Worm (Caenorhabditis elegans) whole organism, L4 larva: ENCODE results near the gene ostb-1.
A peak's percentile ranks its signal among the peaks of the same experiment; 100 is the strongest.

ENCODE experiments used
- F37D6.2 ChIP-seq: sonication (generic microtip); optimal IDR thresholded peaks from 2 replicates; lab custom pipeline; 2016; ENCODE audit warnings: mild to moderate bottlenecking, missing genetic modification characterization, missing compliant biosample characterization
- F49E8.2 ChIP-seq: sonication (generic microtip); optimal IDR thresholded peaks from 2 replicates; lab custom pipeline; 2016; ENCODE audit warnings: missing compliant biosample characterization, mild to moderate bottlenecking, missing genetic modification characterization, borderline replicate concordance
- R02D3.7 ChIP-seq: fragments of 150-350 bp; sonication (generic microtip); optimal IDR thresholded peaks from 3 replicates; lab custom pipeline; 2014; ENCODE audit warnings: missing biosample characterization, missing genetic modification characterization
- Y48G9A.11 ChIP-seq: fragments of 200-800 bp; sonication (Bioruptor generic); IDR thresholded peaks from 2 replicates; pipeline ENCODE4 v1.3.6; 2022; ENCODE audit warnings: missing genetic modification reagents, missing genetic modification characterization, missing compliant biosample characterization
- Y5F2A.4 ChIP-seq: fragments of 200-800 bp; sonication (Bioruptor generic); optimal IDR thresholded peaks from 2 replicates; lab custom pipeline; 2018; ENCODE audit warnings: mild to moderate bottlenecking, missing genetic modification characterization, missing compliant biosample characterization
- Y75B8A.6 ChIP-seq: fragments of 200-800 bp; sonication (Bioruptor generic); IDR thresholded peaks from 2 replicates; pipeline ENCODE4 v1.3.6; 2022; ENCODE audit warnings: missing genetic modification reagents, missing genetic modification characterization, missing compliant biosample characterization
- ZK546.5 ChIP-seq, 2 experiments: sonication (generic microtip); optimal IDR thresholded peaks; 2 replicates each; lab custom pipeline; 2017; ENCODE audit warnings: missing biosample characterization in 2 of 2, missing genetic modification characterization in 2 of 2
- aha-1 ChIP-seq: fragments of 150-350 bp; peaks from one replicate; lab custom pipeline; 2014; ENCODE audit warnings: missing biosample characterization, missing genetic modification characterization
- ama-1 ChIP-seq: fragments of 150-350 bp; optimal IDR thresholded peaks from 2 replicates; lab custom pipeline; 2014; ENCODE audit warnings: inconsistent platforms, mixed read lengths
- arid-1 ChIP-seq: fragments of 200-800 bp; sonication (Bioruptor generic); conservative IDR thresholded peaks from 2 replicates; pipeline ENCODE4 v1.3.6; 2022; ENCODE audit warnings: missing genetic modification reagents, missing genetic modification characterization, missing compliant biosample characterization
- attf-4 ChIP-seq: sonication (generic microtip); optimal IDR thresholded peaks from 3 replicates; lab custom pipeline; 2017; ENCODE audit warnings: missing biosample characterization, missing genetic modification characterization
- ceh-28 ChIP-seq: fragments of 150-350 bp; optimal IDR thresholded peaks from 2 replicates; lab custom pipeline; 2014; ENCODE audit warnings: missing biosample characterization, missing genetic modification reagents, missing genetic modification characterization
- ceh-32 ChIP-seq: sonication (generic microtip); optimal IDR thresholded peaks from 2 replicates; lab custom pipeline; 2016; ENCODE audit warnings: mild to moderate bottlenecking, missing genetic modification characterization, missing compliant biosample characterization; ENCODE audit not compliant: poor library complexity
- ceh-44 ChIP-seq: fragments of 200-800 bp; sonication (Bioruptor generic); IDR thresholded peaks from 2 replicates; pipeline ENCODE4 v1.3.6; 2022; ENCODE audit warnings: missing genetic modification reagents, missing genetic modification characterization, missing compliant biosample characterization
- ceh-62 ChIP-seq: sonication (generic microtip); optimal IDR thresholded peaks from 2 replicates; lab custom pipeline; 2017; ENCODE audit warnings: missing biosample characterization, missing genetic modification characterization
- ceh-82 ChIP-seq: sonication (generic microtip); optimal IDR thresholded peaks from 2 replicates; lab custom pipeline; 2017; ENCODE audit warnings: missing biosample characterization, missing genetic modification characterization
- dmd-6 ChIP-seq: fragments of 200-800 bp; sonication (Bioruptor generic); IDR thresholded peaks from 2 replicates; pipeline ENCODE4 v1.3.6; 2022; ENCODE audit warnings: missing genetic modification reagents, missing genetic modification characterization, missing compliant biosample characterization
- dpl-1 ChIP-seq: fragments of 150-350 bp; optimal IDR thresholded peaks from 2 replicates; lab custom pipeline; 2014; ENCODE audit warnings: missing biosample characterization, missing genetic modification reagents, missing genetic modification characterization
- duxl-1 ChIP-seq: sonication (generic microtip); optimal IDR thresholded peaks from 2 replicates; lab custom pipeline; 2016; ENCODE audit warnings: mild to moderate bottlenecking, missing genetic modification characterization, moderate library complexity, missing compliant biosample characterization; ENCODE audit not compliant: poor library complexity
- egl-43 ChIP-seq: fragments of 200-800 bp; sonication (Bioruptor generic); IDR thresholded peaks from 2 replicates; pipeline ENCODE4 v1.3.6; 2022; ENCODE audit warnings: missing genetic modification reagents, missing genetic modification characterization, missing compliant biosample characterization
- fos-1 ChIP-seq: fragments of 150-350 bp; optimal IDR thresholded peaks from 2 replicates; lab custom pipeline; 2014; ENCODE audit warnings: missing biosample characterization, missing genetic modification characterization
- jun-1 ChIP-seq: fragments of 150-350 bp; optimal IDR thresholded peaks from 2 replicates; lab custom pipeline; 2014; ENCODE audit warnings: missing biosample characterization, missing genetic modification reagents, missing genetic modification characterization
- lin-13 ChIP-seq: fragments of 150-350 bp; optimal IDR thresholded peaks from 2 replicates; lab custom pipeline; 2014; ENCODE audit warnings: missing biosample characterization, missing genetic modification reagents, missing genetic modification characterization
- lin-39 ChIP-seq: fragments of 150-350 bp; optimal IDR thresholded peaks from 2 replicates; lab custom pipeline; 2014; ENCODE audit warnings: missing biosample characterization, missing genetic modification reagents, missing genetic modification characterization
- lir-3 ChIP-seq: sonication (generic microtip); optimal IDR thresholded peaks from 2 replicates; lab custom pipeline; 2016; ENCODE audit warnings: mild to moderate bottlenecking, missing genetic modification characterization, missing compliant biosample characterization
- madf-5 ChIP-seq, 2 experiments: fragments of 200-800 bp; sonication (Bioruptor generic); IDR thresholded peaks; 2 replicates each; pipeline ENCODE4 v1.3.6; 2022; ENCODE audit warnings: missing compliant biosample characterization in 2 of 2, missing genetic modification characterization in 2 of 2
- madf-9 ChIP-seq: fragments of 200-800 bp; sonication (Bioruptor generic); conservative IDR thresholded peaks from 2 replicates; pipeline ENCODE4 v1.3.6; 2022; ENCODE audit warnings: missing genetic modification reagents, missing genetic modification characterization, missing compliant biosample characterization
- mdl-1 ChIP-seq, 2 experiments: fragments of 150-350 bp in 1 of 2; sonication (generic microtip) in 1 of 2; optimal IDR thresholded peaks; 2 replicates each; lab custom pipeline; 2014 to 2017; ENCODE audit warnings: missing biosample characterization in 2 of 2, missing genetic modification characterization in 2 of 2
- mep-1 ChIP-seq: fragments of 150-350 bp; sonication (generic microtip); optimal IDR thresholded peaks from 3 replicates; lab custom pipeline; 2014; ENCODE audit warnings: missing biosample characterization, missing genetic modification characterization
- nhr-10 ChIP-seq: fragments of 150-350 bp; optimal IDR thresholded peaks from 2 replicates; lab custom pipeline; 2014; ENCODE audit warnings: missing biosample characterization, missing genetic modification characterization
- nhr-11 ChIP-seq: fragments of 150-350 bp; optimal IDR thresholded peaks from 2 replicates; lab custom pipeline; 2014; ENCODE audit warnings: missing biosample characterization, missing genetic modification characterization
- nhr-25 ChIP-seq: sonication (generic microtip); optimal IDR thresholded peaks from 2 replicates; lab custom pipeline; 2017; ENCODE audit warnings: missing genetic modification characterization, mild to moderate bottlenecking, missing compliant biosample characterization, antibody characterized with exemption, moderate library complexity, borderline replicate concordance; ENCODE audit not compliant: insufficient read depth
- nhr-28 ChIP-seq: fragments of 150-350 bp; optimal IDR thresholded peaks from 2 replicates; lab custom pipeline; 2014; ENCODE audit warnings: missing biosample characterization, missing genetic modification characterization
- nhr-42 ChIP-seq: fragments of 200-800 bp; sonication (Bioruptor generic); IDR thresholded peaks from 2 replicates; pipeline ENCODE4 v1.3.6; 2022; ENCODE audit warnings: missing genetic modification characterization, missing compliant biosample characterization
- nhr-76 ChIP-seq: fragments of 150-350 bp; optimal IDR thresholded peaks from 2 replicates; lab custom pipeline; 2014; ENCODE audit warnings: missing biosample characterization, missing genetic modification characterization
- nhr-77 ChIP-seq: fragments of 150-350 bp; optimal IDR thresholded peaks from 2 replicates; lab custom pipeline; 2014; ENCODE audit warnings: missing biosample characterization, missing genetic modification characterization
- rbr-2 ChIP-seq: sonication (generic microtip); optimal IDR thresholded peaks from 2 replicates; lab custom pipeline; 2016; ENCODE audit warnings: missing genotype, missing genetic modification characterization, missing compliant biosample characterization
- sdz-12 ChIP-seq: fragments of 200-800 bp; sonication (Bioruptor generic); optimal IDR thresholded peaks from 2 replicates; lab custom pipeline; 2018; ENCODE audit warnings: mild to moderate bottlenecking, missing genetic modification characterization, missing compliant biosample characterization
- set-16 ChIP-seq: fragments of 200-800 bp; sonication (Bioruptor generic); IDR thresholded peaks from 2 replicates; pipeline ENCODE4 v1.3.6; 2022; ENCODE audit warnings: missing genetic modification reagents, missing genetic modification characterization, missing compliant biosample characterization
- skn-1 ChIP-seq: fragments of 150-350 bp; optimal IDR thresholded peaks from 2 replicates; lab custom pipeline; 2014; ENCODE audit warnings: missing biosample characterization, missing genetic modification characterization
- spr-1 ChIP-seq: sonication (generic microtip); optimal IDR thresholded peaks from 2 replicates; lab custom pipeline; 2016; ENCODE audit warnings: mild to moderate bottlenecking, missing genetic modification characterization, missing compliant biosample characterization
- unc-62 ChIP-seq, 3 experiments: fragments of 150-350 bp in 1 of 3; sonication (generic microtip); optimal IDR thresholded peaks in 2 of 3; peaks in 1 of 3; 1 replicate in 1 of 3; 2 replicates in 2 of 3; lab custom pipeline; 2014 to 2017; ENCODE audit warnings: missing biosample characterization in 3 of 3, missing genetic modification characterization in 3 of 3, missing genetic modification reagents in 3 of 3, missing genotype in 1 of 3
- zfp-3 ChIP-seq: fragments of 200-800 bp; sonication (Bioruptor generic); conservative IDR thresholded peaks from 2 replicates; pipeline ENCODE4 v1.3.6; 2022; ENCODE audit warnings: missing genetic modification reagents, missing genetic modification characterization, missing compliant biosample characterization
- zip-2 ChIP-seq: fragments of 150-350 bp; optimal IDR thresholded peaks from 2 replicates; lab custom pipeline; 2014; ENCODE audit warnings: missing biosample characterization, missing genetic modification characterization
- ztf-11 ChIP-seq: fragments of 150-350 bp; optimal IDR thresholded peaks from 2 replicates; lab custom pipeline; 2014; ENCODE audit warnings: missing biosample characterization, missing genetic modification characterization

Gene ostb-1

DNA sequence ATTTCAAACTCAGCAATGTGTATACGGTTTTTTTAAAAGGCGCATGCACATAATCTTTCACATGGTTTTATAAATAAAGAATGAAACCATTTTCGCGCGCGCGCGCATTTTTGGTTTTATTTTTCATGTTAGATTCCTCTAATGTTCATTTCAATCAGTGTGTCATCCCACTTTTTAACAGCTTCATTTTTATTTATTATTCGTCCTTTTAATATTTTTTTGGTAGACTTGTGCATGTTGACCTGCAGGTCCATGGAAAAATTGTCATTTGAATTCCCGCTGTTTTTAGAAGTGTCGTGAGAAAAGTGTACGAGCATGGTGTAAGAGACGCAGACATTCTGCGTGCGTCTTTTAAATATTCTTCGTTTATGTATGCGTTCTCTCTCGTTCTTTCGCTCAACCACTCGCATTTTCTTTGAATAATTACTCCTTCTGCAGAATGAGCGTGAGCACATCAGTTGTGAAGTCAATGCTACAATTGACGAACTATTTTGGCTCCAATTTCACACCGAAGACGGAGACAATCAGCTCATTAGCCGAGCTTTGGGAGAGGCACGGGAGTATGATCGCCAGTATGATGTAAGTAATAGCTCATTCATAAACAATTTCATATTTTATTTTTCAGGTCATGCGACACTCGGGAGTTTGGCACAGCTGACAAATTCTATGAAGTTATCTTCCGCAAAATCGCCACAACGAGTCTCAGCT, 3.9 kb upstream of the ostb-1 start, which contains the start of gene lin-5 (continued):
- TF ChIP-seq rbr-2 = peak; percentile 45
- TF ChIP-seq Y5F2A.4 = no peak

DNA sequence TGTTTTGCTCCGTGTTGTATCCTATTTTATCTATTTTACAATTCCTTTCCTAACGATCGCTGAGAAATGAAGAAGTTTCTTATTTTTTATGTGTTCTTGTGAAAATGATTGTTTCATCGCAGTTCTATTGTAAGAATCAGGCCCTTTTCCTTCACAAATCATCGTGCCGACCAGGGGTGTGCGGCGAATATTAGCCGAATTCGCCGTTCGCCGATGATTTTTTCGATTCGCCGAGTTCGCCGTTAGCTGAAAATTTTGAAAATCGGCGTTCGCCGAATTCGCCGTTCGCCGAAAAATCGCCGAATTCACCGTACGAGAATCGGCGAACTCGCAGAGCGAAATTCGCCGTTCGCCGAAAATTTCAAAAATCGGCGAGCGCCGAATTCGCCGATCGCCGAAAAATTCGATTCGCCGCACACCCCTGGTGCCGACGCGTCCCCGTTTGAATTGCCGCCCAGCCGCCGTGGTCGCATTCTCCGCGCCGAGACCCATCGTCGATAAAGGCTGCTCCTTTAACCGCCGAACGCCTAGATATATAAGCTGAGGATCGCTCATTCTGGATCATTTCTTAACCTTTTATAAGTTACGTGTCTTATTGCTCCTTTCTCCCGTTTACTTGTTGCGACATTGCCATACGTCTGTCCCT, 704 bp upstream of the ostb-1 start:
- no peak for TF ChIP-seq Y48G9A.11 (GFP tag; lab: Robert Waterston, UW)
- no peak for TF ChIP-seq nhr-10 (tag; lab: Kevin White, UChicago)
- TF ChIP-seq mep-1 (tag; lab: Kevin White, UChicago) = no peak
- TF ChIP-seq dmd-6 (GFP tag; lab: Robert Waterston, UW) = no peak
- no peak for TF ChIP-seq zfp-3 (GFP tag; lab: Robert Waterston, UW)
- no peak for TF ChIP-seq ceh-32 (tag; lab: Kevin White, UChicago)
- no peak for TF ChIP-seq skn-1 (tag; lab: Kevin White, UChicago)
- TF ChIP-seq set-16 (GFP tag; lab: Robert Waterston, UW) = peak; percentile 91
- no peak for TF ChIP-seq ztf-11 (tag; lab: Kevin White, UChicago)
- 0 out of 2 replicates have a peak, but pooled peaks have one; percentile 24 for TF ChIP-seq egl-43
- TF ChIP-seq ZK546.5 (tag; optimal IDR thresholded peaks at IDR 0.05; lab: Kevin White, UChicago) = no peak
- peak; percentile 1 for TF ChIP-seq dpl-1 (GFP tag; lab: Kevin White, UChicago)
- TF ChIP-seq madf-9 (GFP tag; lab: Robert Waterston, UW) = no peak
- no peak for TF ChIP-seq zip-2
- no peak for TF ChIP-seq nhr-42 (GFP tag; lab: Robert Waterston, UW)

DNA sequence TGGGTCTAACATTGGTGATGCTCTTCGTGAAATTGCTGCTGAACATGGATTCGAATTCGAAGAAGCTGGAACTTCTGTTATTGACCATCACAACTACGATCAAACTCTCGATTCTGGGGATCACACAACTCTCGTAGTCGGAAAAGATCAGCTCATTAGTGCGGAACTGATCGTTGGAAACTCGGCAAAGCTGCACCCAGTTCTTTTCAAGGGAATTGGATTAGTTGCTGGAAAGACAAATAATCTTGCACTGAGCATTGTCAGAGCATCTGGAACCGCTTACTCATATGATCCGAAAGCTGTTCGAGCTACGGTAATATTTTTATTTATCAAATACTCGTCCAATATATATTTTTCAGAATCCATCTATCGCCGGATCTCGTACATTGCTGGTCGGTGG, 585 bp downstream of the ostb-1 start:
- TF ChIP-seq unc-62 (GFP tag; optimal IDR thresholded peaks at IDR 0.05 in 1 of 2; lab: Kevin White, UChicago) (peak in 1 of 2 experiments; percentile 50), unc-62 (tag; optimal IDR thresholded peaks at IDR 0.05; lab: Kevin White, UChicago) (no peak), ceh-82 (no peak), nhr-76 (no peak), nhr-77 (tag; lab: Kevin White, UChicago) (no peak), ama-1 (lab: Kevin White, UChicago) (no peak), ceh-62 (tag; lab: Kevin White, UChicago) (no peak), ceh-28 (tag; lab: Kevin White, UChicago) (no peak), aha-1 (tag; lab: Kevin White, UChicago) (peak; percentile 66)

DNA sequence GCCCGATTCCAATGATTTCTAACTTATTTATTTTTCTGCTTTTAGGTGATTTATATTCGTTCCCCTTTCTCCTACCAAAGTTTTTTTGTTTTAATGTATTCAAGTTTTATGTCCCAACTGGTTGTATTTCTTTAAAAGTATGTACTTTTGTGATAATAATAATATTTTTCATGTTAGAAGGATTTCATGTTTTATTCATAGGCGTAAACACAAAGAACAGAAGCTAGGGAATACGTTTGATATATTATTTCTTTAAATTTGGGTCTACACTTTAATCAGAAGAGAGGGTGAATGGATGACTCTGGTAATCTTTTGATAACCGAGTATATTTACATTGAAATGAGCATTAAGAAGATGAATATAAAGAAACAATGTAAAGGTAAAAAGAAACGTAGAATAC, 1.8 kb downstream of the ostb-1 start:
- TF ChIP-seq ztf-11 (tag; lab: Kevin White, UChicago) (no peak), mep-1 (tag; lab: Kevin White, UChicago) (peak; percentile 12), sdz-12 (GFP tag; lab: Kevin White, UChicago) (no peak), spr-1 (tag; lab: Kevin White, UChicago) (no peak), lir-3 (tag; lab: Kevin White, UChicago) (no peak), nhr-28 (tag; lab: Kevin White, UChicago) (no peak), lin-13 (no peak), ama-1 (lab: Kevin White, UChicago) (no peak), ceh-62 (tag; lab: Kevin White, UChicago) (no peak), mdl-1 (tag; optimal IDR thresholded peaks at IDR 0.05; lab: Kevin White, UChicago) (no peak), fos-1 (tag; lab: Kevin White, UChicago) (no peak), F37D6.2 (tag; lab: Kevin White, UChicago) (no peak), lin-39 (tag; lab: Kevin White, UChicago) (no peak), F49E8.2 (tag; lab: Kevin White, UChicago) (no peak), nhr-11 (tag; lab: Kevin White, UChicago) (no peak), arid-1 (GFP tag; lab: Robert Waterston, UW) (0 out of 2 replicates have a peak, but pooled peaks have one; percentile 11), ceh-44 (GFP tag; lab: Robert Waterston, UW) (no peak), nhr-25 (tag; lab: Kevin White, UChicago) (no peak), jun-1 (tag; lab: Kevin White, UChicago) (no peak), duxl-1 (tag; lab: Kevin White, UChicago) (peak; percentile 0), attf-4 (tag; lab: Kevin White, UChicago) (no peak), madf-5 (GFP tag; IDR thresholded peaks at IDR 0.05; lab: Robert Waterston, UW) (no peak), R02D3.7 (tag; lab: Kevin White, UChicago) (no peak), rbr-2 (no peak), Y75B8A.6 (GFP tag; lab: Robert Waterston, UW) (no peak)
